Fruit fly (Drosophila melanogaster) whole organism, wandering third instar larva: ENCODE data around the gene Kcmf1.

Experiments
- Abd-B ChIP-seq: fragments of >200 bp; optimal IDR thresholded peaks from 2 replicates; lab custom pipeline; 2017; ENCODE audit warnings: missing biosample characterization, missing genetic modification characterization
- CG32264 ChIP-seq: fragments of 200-800 bp; sonication (Bioruptor generic); optimal IDR thresholded peaks from 2 replicates; lab custom pipeline; 2016; ENCODE audit warnings: missing biosample characterization, missing genetic modification characterization
- CG9705 ChIP-seq: fragments of 200-800 bp; sonication (Bioruptor generic); optimal IDR thresholded peaks from 2 replicates; lab custom pipeline; 2018; ENCODE audit warnings: missing biosample characterization, mild to moderate bottlenecking, missing genetic modification characterization
- CrebA ChIP-seq: fragments of 200-800 bp; sonication (Bioruptor generic); optimal IDR thresholded peaks from 2 replicates; lab custom pipeline; 2016; ENCODE audit warnings: missing biosample characterization, mild to moderate bottlenecking, missing genetic modification characterization, borderline replicate concordance
- Dfd ChIP-seq: fragments of >200 bp; optimal IDR thresholded peaks from 2 replicates; lab custom pipeline; 2017; ENCODE audit warnings: missing biosample characterization, missing genetic modification characterization
- Dif ChIP-seq: fragments of 200-275, 200-300 bp; sonication (Bioruptor generic); optimal IDR thresholded peaks from 2 replicates; lab custom pipeline; 2018; ENCODE audit warnings: missing biosample characterization, missing genetic modification characterization; ENCODE audit not compliant: partially characterized antibody
- GATAd ChIP-seq: sonication (Bioruptor generic); optimal IDR thresholded peaks from 2 replicates; lab custom pipeline; 2016; ENCODE audit warnings: missing biosample characterization, missing genetic modification characterization
- HLH106 ChIP-seq: fragments of 200-800 bp; optimal IDR thresholded peaks from 3 replicates; lab custom pipeline; 2019; ENCODE audit warnings: missing biosample characterization, mild to moderate bottlenecking, missing genetic modification characterization, moderate library complexity
- Hnf4 ChIP-seq: fragments of 200-800 bp; sonication (Bioruptor generic); optimal IDR thresholded peaks from 2 replicates; lab custom pipeline; 2016; ENCODE audit warnings: missing biosample characterization, mild to moderate bottlenecking, missing genetic modification characterization
- Hr78 ChIP-seq: fragments of >200 bp; optimal IDR thresholded peaks from 2 replicates; lab custom pipeline; 2017; ENCODE audit warnings: missing biosample characterization, missing genetic modification characterization
- Hr83 ChIP-seq: fragments of 200-300 bp; sonication (Bioruptor generic); optimal IDR thresholded peaks from 2 replicates; lab custom pipeline; 2016; ENCODE audit warnings: missing biosample characterization, mild to moderate bottlenecking, missing genetic modification characterization, moderate library complexity; ENCODE audit not compliant: poor library complexity, severe bottlenecking
- Jra ChIP-seq: sonication (Bioruptor generic); optimal IDR thresholded peaks from 2 replicates; lab custom pipeline; 2016; ENCODE audit warnings: missing biosample characterization, missing genetic modification characterization
- Mio ChIP-seq: sonication (Bioruptor generic); optimal IDR thresholded peaks from 2 replicates; lab custom pipeline; 2016; ENCODE audit warnings: missing biosample characterization, missing genetic modification characterization
- Myc ChIP-seq: fragments of >200 bp; optimal IDR thresholded peaks from 2 replicates; lab custom pipeline; 2017
- N ChIP-seq: fragments of >200 bp; optimal IDR thresholded peaks from 2 replicates; lab custom pipeline; 2018; ENCODE audit warnings: missing biosample characterization, missing external identifiers, missing genetic modification characterization
- OdsH ChIP-seq: fragments of 200-800 bp; sonication (Bioruptor generic); optimal IDR thresholded peaks from 2 replicates; lab custom pipeline; 2016; ENCODE audit warnings: missing biosample characterization, mild to moderate bottlenecking, missing genetic modification characterization
- Rel ChIP-seq, 2 experiments: fragments of 200-800 bp; sonication (Bioruptor generic) in 1 of 2; optimal IDR thresholded peaks; 2 replicates in 1 of 2; 3 replicates in 1 of 2; lab custom pipeline; 2016 to 2019; ENCODE audit warnings: mild to moderate bottlenecking in 2 of 2, missing biosample characterization in 2 of 2, missing genetic modification characterization in 2 of 2, moderate library complexity in 1 of 2
- Sp1 ChIP-seq: fragments of 200-800 bp; sonication (Bioruptor generic); optimal IDR thresholded peaks from 3 replicates; lab custom pipeline; 2019; ENCODE audit warnings: missing biosample characterization, mild to moderate bottlenecking, missing genetic modification characterization, moderate library complexity
- Vsx2 ChIP-seq: fragments of 200-300, 225-300 bp; sonication (Bioruptor generic); optimal IDR thresholded peaks from 2 replicates; lab custom pipeline; 2018; ENCODE audit warnings: missing biosample characterization, missing genetic modification characterization; ENCODE audit not compliant: partially characterized antibody
- br ChIP-seq: fragments of 200-800 bp; sonication (Bioruptor generic); optimal IDR thresholded peaks from 2 replicates; lab custom pipeline; 2016; ENCODE audit warnings: missing biosample characterization, missing genetic modification characterization
- brk ChIP-seq: fragments of 200-800 bp; sonication (Bioruptor generic); optimal IDR thresholded peaks from 2 replicates; lab custom pipeline; 2016; ENCODE audit warnings: missing biosample characterization, mild to moderate bottlenecking, missing genetic modification characterization
- dl ChIP-seq, 2 experiments: fragments of 175-275, 200-275 bp in 1 of 2; fragments of 200-275 bp in 1 of 2; sonication (Bioruptor generic); optimal IDR thresholded peaks; lab custom pipeline; 2018; ENCODE audit warnings: mild to moderate bottlenecking in 2 of 2, missing biosample characterization in 2 of 2, missing genetic modification characterization in 2 of 2, moderate library complexity in 2 of 2; ENCODE audit not compliant: partially characterized antibody in 2 of 2, insufficient read depth in 1 of 2
- dmrt93B ChIP-seq: fragments of 200-800 bp; sonication (Bioruptor generic); optimal IDR thresholded peaks from 2 replicates; lab custom pipeline; 2018; ENCODE audit warnings: missing biosample characterization, mild to moderate bottlenecking, missing genetic modification characterization
- dsf ChIP-seq: sonication (Bioruptor generic); optimal IDR thresholded peaks from 2 replicates; lab custom pipeline; 2016; ENCODE audit warnings: missing biosample characterization, missing genetic modification characterization, borderline replicate concordance
- ey ChIP-seq: fragments of 200-800 bp; sonication (Bioruptor generic); optimal IDR thresholded peaks from 2 replicates; lab custom pipeline; 2016; ENCODE audit warnings: missing biosample characterization, missing genetic modification characterization
- foxo ChIP-seq, 2 experiments: fragments of 200-800 bp; sonication (Bioruptor generic); optimal IDR thresholded peaks; 2 replicates in 1 of 2; 3 replicates in 1 of 2; lab custom pipeline; 2016 to 2017; ENCODE audit warnings: missing biosample characterization in 2 of 2, missing genetic modification characterization in 2 of 2
- fru ChIP-seq: fragments of 200-800 bp; sonication (Bioruptor generic); optimal IDR thresholded peaks from 3 replicates; lab custom pipeline; 2016; ENCODE audit warnings: missing biosample characterization, mild to moderate bottlenecking, missing genetic modification characterization
- h ChIP-seq: fragments of 200-800 bp; sonication (Bioruptor generic); optimal IDR thresholded peaks from 3 replicates; lab custom pipeline; 2016; ENCODE audit warnings: missing biosample characterization, mild to moderate bottlenecking, missing genetic modification characterization
- jim ChIP-seq: fragments of 175-275, 200-325 bp; sonication (Bioruptor generic); optimal IDR thresholded peaks from 2 replicates; lab custom pipeline; 2016; ENCODE audit warnings: missing biosample characterization, mild to moderate bottlenecking, missing genetic modification characterization
- pan ChIP-seq: fragments of >200 bp; optimal IDR thresholded peaks from 2 replicates; lab custom pipeline; 2017
- psq ChIP-seq: fragments of 200-800 bp; sonication (Bioruptor generic); optimal IDR thresholded peaks from 3 replicates; lab custom pipeline; 2017; ENCODE audit warnings: missing biosample characterization, mild to moderate bottlenecking, missing genetic modification characterization, moderate library complexity
- rgr ChIP-seq: fragments of 200-800 bp; sonication (Bioruptor generic); optimal IDR thresholded peaks from 3 replicates; lab custom pipeline; 2016; ENCODE audit warnings: missing biosample characterization, mild to moderate bottlenecking, missing genetic modification characterization
- sage ChIP-seq: fragments of 200-800 bp; sonication (Bioruptor generic); optimal IDR thresholded peaks from 2 replicates; lab custom pipeline; 2016; ENCODE audit warnings: missing biosample characterization, mild to moderate bottlenecking, missing genetic modification characterization
- sv ChIP-seq: fragments of 200-800 bp; sonication (Bioruptor generic); optimal IDR thresholded peaks from 3 replicates; lab custom pipeline; 2016; ENCODE audit warnings: missing biosample characterization, missing genetic modification characterization
- tai ChIP-seq: sonication (Bioruptor generic); optimal IDR thresholded peaks from 2 replicates; lab custom pipeline; 2016; ENCODE audit warnings: missing biosample characterization, missing genetic modification characterization
- usp ChIP-seq: fragments of >200 bp; optimal IDR thresholded peaks from 2 replicates; lab custom pipeline; 2017; ENCODE audit warnings: missing biosample characterization, missing genetic modification characterization
- woc ChIP-seq: sonication (Bioruptor generic); optimal IDR thresholded peaks from 2 replicates; lab custom pipeline; 2016; ENCODE audit warnings: missing biosample characterization, mild to moderate bottlenecking, missing genetic modification characterization

Kcmf1 gene

DNA sequence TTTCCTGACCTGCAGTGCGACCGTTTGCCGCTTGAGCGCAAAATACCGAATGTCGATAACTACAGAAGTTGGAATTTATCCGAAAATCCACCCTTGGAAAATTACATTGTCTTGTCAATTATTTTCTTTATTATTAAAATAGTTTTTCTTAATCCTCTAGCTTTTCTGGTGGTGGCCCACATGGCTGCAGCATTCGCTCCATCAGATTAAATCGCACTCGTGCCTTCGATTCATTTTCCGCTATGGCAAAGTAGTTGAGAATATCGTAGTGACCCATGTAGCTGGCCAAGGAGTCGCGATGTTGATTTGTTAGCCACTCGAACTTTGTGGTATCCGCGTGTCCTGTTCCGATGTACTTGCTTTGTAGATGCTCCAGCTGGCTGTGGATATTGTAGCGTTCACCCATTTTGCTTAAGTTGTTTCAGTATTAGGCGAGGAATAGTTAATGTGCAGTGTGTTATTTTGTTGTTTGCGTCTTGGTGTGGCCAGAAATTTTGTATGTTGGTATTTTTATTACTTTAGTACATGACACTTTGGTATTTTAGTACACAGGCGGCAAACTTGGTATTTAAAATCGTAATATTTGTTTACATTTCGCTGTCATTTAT, at the start of gene Kcmf1, which contains the start of the genes Sf3b5 and CG11986:
Gene Kcmf1 (minus strand): TSS at position 51 of the 608 bp plus-strand sequence.
Gene Sf3b5 (minus strand): TSS at position 483 of the 608 bp plus-strand sequence.
Gene CG11986 (plus strand): TSS at position 588 of the 608 bp plus-strand sequence.
- TF ChIP-seq dl (GFP tag; optimal IDR thresholded peaks at IDR 0.05; lab: Kevin White, UChicago; ENCODE audit: insufficient read depth in 1 of 2, partially characterized antibody in 2 of 2) (no peak), Hr78 (GFP tag; lab: Kevin White, UChicago) (no peak), rgr (no peak), usp (GFP tag; lab: Kevin White, UChicago) (no peak), Vsx2 (GFP tag; lab: Kevin White, UChicago) (no peak), Dif (GFP tag; lab: Kevin White, UChicago) (no peak), Myc (lab: Kevin White, UChicago) (peak; percentile 56), ey (GFP tag; lab: Kevin White, UChicago) (no peak), br (no peak), GATAd (GFP tag; lab: Kevin White, UChicago) (no peak), CrebA (GFP tag; lab: Kevin White, UChicago) (no peak), h (GFP tag; lab: Kevin White, UChicago) (no peak), woc (GFP tag; lab: Kevin White, UChicago) (no peak), tai (GFP tag; lab: Kevin White, UChicago) (no peak), fru (GFP tag; lab: Kevin White, UChicago) (peak; percentile 80), CG9705 (GFP tag; lab: Kevin White, UChicago) (no peak)

DNA sequence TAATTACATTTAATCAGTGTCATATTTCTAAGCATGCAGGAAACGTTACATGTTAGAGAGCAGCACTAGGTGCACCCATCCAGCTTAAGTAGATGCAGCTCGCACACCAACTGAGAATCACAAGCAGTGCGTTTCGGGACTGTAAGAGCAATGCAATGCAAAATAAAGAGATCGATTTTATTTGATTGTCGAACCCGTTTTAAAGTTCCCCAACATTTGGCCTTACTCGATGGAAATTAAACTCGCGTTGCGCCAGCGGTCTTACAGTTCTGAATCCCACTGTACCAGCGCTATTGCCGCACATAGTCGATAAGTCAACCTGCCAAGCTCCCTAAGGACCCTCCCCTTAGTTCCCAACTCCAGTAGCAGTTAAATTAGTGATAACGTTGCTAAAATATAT, 48.0 kb upstream of the Kcmf1 start:
- TF ChIP-seq Vsx2 (GFP tag; lab: Kevin White, UChicago), result no peak
- no peak for TF ChIP-seq CrebA (GFP tag; lab: Kevin White, UChicago)
- peak in 1 of 2 experiments; percentile 31 for TF ChIP-seq foxo (GFP tag; optimal IDR thresholded peaks at IDR 0.05; lab: Kevin White, UChicago)
- no peak for TF ChIP-seq Myc (lab: Kevin White, UChicago)
- TF ChIP-seq Abd-B (GFP tag; lab: Kevin White, UChicago), result no peak
- TF ChIP-seq dmrt93B (GFP tag; lab: Kevin White, UChicago), result no peak
- TF ChIP-seq jim, result no peak
- no peak for TF ChIP-seq HLH106 (tag; lab: Kevin White, UChicago)
- TF ChIP-seq N (GFP tag; lab: Kevin White, UChicago), result no peak
- TF ChIP-seq CG9705 (GFP tag; lab: Kevin White, UChicago), result no peak
- TF ChIP-seq Rel (GFP tag; optimal IDR thresholded peaks at IDR 0.05; lab: Kevin White, UChicago), result no peak
- TF ChIP-seq Rel (tag; optimal IDR thresholded peaks at IDR 0.05; lab: Kevin White, UChicago), result no peak
- no peak for TF ChIP-seq dl (GFP tag; optimal IDR thresholded peaks at IDR 0.05; lab: Kevin White, UChicago; ENCODE audit: insufficient read depth in 1 of 2, partially characterized antibody in 2 of 2)
- TF ChIP-seq dsf (GFP tag; lab: Kevin White, UChicago), result no peak
- TF ChIP-seq sage (GFP tag; lab: Kevin White, UChicago), result no peak
- no peak for TF ChIP-seq sv
- TF ChIP-seq Jra, result no peak
- TF ChIP-seq brk (GFP tag; lab: Kevin White, UChicago), result no peak
- TF ChIP-seq ey (GFP tag; lab: Kevin White, UChicago), result peak; percentile 14
- TF ChIP-seq CG32264 (GFP tag; lab: Kevin White, UChicago), result no peak
- peak; percentile 25 for TF ChIP-seq rgr
- no peak for TF ChIP-seq fru (GFP tag; lab: Kevin White, UChicago)

DNA sequence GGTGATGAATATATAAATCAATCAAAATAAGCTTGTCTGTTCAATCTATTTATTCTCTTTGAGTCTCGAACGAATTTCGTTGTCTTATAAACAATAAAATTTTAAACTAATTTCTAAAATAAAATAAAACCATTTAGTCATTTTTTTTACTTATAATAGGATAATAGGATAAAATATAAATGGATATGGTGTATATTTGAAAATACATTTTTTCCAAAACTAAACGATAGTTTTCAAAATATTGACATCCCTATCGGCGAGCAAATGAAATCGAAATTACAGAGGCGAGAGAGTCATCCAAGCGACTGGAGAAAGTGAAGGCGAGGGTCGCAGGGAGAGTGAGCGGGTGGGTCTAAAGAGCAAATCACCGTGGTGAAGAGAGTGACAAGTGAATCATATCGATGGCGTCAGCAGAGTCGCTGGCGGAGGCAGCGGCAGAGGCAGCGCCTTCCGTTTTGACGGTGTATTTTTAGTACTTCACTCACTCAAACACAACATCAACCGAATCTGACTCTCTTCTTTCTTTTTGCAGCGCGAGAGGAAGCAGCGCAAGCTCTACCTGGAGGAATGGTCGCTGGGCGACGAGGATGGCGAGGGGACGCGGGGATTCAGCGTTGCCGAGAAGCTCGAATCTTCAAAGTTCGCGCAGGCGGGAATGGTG, 42.8 kb upstream of the Kcmf1 start:
- no peak for TF ChIP-seq Myc (lab: Kevin White, UChicago)
- TF ChIP-seq Hnf4 (GFP tag; lab: Kevin White, UChicago), result peak; percentile 91
- TF ChIP-seq rgr, result peak; percentile 95
- no peak for TF ChIP-seq Hr78 (GFP tag; lab: Kevin White, UChicago)
- TF ChIP-seq usp (GFP tag; lab: Kevin White, UChicago), result no peak
- TF ChIP-seq Dif (GFP tag; lab: Kevin White, UChicago), result peak; percentile 93
- TF ChIP-seq brk (GFP tag; lab: Kevin White, UChicago), result no peak
- peak; percentile 81 for TF ChIP-seq dmrt93B (GFP tag; lab: Kevin White, UChicago)
- TF ChIP-seq woc (GFP tag; lab: Kevin White, UChicago), result peak; percentile 73
- no peak for TF ChIP-seq tai (GFP tag; lab: Kevin White, UChicago)
- peak; percentile 72 for TF ChIP-seq CG9705 (GFP tag; lab: Kevin White, UChicago)
- peak; percentile 90 for TF ChIP-seq h (GFP tag; lab: Kevin White, UChicago)
- TF ChIP-seq foxo (GFP tag; optimal IDR thresholded peaks at IDR 0.05; lab: Kevin White, UChicago), result peak in 1 of 2 experiments; percentile 94
- peak; percentile 97 for TF ChIP-seq Sp1 (GFP tag; lab: Kevin White, UChicago)
- TF ChIP-seq Hr83 (GFP tag; lab: Kevin White, UChicago), result peak; percentile 28
- TF ChIP-seq sage (GFP tag; lab: Kevin White, UChicago), result peak; percentile 77
- TF ChIP-seq dsf (GFP tag; lab: Kevin White, UChicago), result peak; percentile 81
- TF ChIP-seq psq (GFP tag; lab: Kevin White, UChicago), result peak; percentile 92
- no peak for TF ChIP-seq Mio (GFP tag; lab: Kevin White, UChicago)
- TF ChIP-seq HLH106 (tag; lab: Kevin White, UChicago), result peak; percentile 96
- peak; percentile 91 for TF ChIP-seq fru (GFP tag; lab: Kevin White, UChicago)
- TF ChIP-seq Dfd (GFP tag; lab: Kevin White, UChicago), result no peak
- TF ChIP-seq CG32264 (GFP tag; lab: Kevin White, UChicago), result peak; percentile 21
- TF ChIP-seq pan (lab: Kevin White, UChicago), result no peak
- peak; percentile 96 for TF ChIP-seq OdsH
- TF ChIP-seq Abd-B (GFP tag; lab: Kevin White, UChicago), result no peak
- TF ChIP-seq br, result peak; percentile 84
- TF ChIP-seq GATAd (GFP tag; lab: Kevin White, UChicago), result no peak
- TF ChIP-seq Vsx2 (GFP tag; lab: Kevin White, UChicago), result peak; percentile 96
- TF ChIP-seq CrebA (GFP tag; lab: Kevin White, UChicago), result no peak
- peak; percentile 83 to 90 for TF ChIP-seq dl (GFP tag; optimal IDR thresholded peaks at IDR 0.05; lab: Kevin White, UChicago; ENCODE audit: insufficient read depth in 1 of 2, partially characterized antibody in 2 of 2)
- TF ChIP-seq jim, result no peak
